Fruit fly (Drosophila melanogaster): Measurements from ENCODE around the gene Sfp24Bc.
A peak's percentile ranks its signal among the peaks of the same experiment; 100 is the strongest.

Sfp24Bc gene

dm6 chr2L:3669034-3669433, 1.3 kb downstream of the Sfp24Bc start, which contains the start of gene Sfp24Bd:
Gene Sfp24Bd (minus strand): TSS chr2L:3669134.
- no peak for TF ChIP-seq CG14711 (tag; optimal IDR thresholded peaks at IDR 0.05)
- TF ChIP-seq CG33017 (tag; optimal IDR thresholded peaks at IDR 0.05): no peak
- no peak for TF ChIP-seq CG5204 (GFP tag; optimal IDR thresholded peaks at IDR 0.05)
- no peak for TF ChIP-seq Mnt (GFP tag; optimal IDR thresholded peaks at IDR 0.05)
- no peak for TF ChIP-seq CG7101 (tag; optimal IDR thresholded peaks at IDR 0.05)
- no peak for TF ChIP-seq toe (GFP tag; optimal IDR thresholded peaks at IDR 0.05)
- no peak for TF ChIP-seq Crg-1 (GFP tag; optimal IDR thresholded peaks at IDR 0.05)
- no peak for TF ChIP-seq CG7045 (GFP tag; optimal IDR thresholded peaks at IDR 0.05)
- no peak for TF ChIP-seq bab1 (GFP tag; optimal IDR thresholded peaks at IDR 0.05)
- TF ChIP-seq cic (GFP tag; optimal IDR thresholded peaks at IDR 0.05): no peak
- no peak for TF ChIP-seq Clk (GFP tag; optimal IDR thresholded peaks at IDR 0.05)
- no peak for TF ChIP-seq Hr96 (GFP tag; optimal IDR thresholded peaks at IDR 0.05)
- TF ChIP-seq kay (GFP tag; ENCODE audit: borderline replicate concordance): no peak
- TF ChIP-seq CG11617 (GFP tag; optimal IDR thresholded peaks at IDR 0.05): no peak

DNA sequence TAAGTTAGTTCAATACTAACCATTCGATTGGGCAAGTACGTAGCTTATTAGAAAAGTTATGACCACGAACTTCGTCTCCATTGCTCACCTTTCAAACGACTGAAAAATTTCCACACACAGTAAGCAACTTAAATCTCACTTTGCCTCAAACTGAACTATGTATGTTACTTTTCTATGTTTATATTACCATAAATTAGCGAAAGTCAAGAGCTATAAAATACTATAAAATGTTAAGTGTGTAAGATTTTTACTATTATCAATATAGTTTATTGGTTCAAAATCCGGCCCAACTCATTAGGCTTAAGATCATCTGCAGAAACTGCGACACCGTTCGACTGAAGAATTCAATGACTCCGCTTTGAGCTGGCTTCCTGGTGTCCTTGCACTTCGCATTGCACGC, 1.9 kb downstream of the Sfp24Bc start, which contains the start of gene Sfp24Ba:
Gene Sfp24Ba (minus strand): TSS at position 101 of the 400 bp plus-strand sequence.
- TF ChIP-seq CG33017 (tag; optimal IDR thresholded peaks at IDR 0.05) (no peak), Crg-1 (GFP tag; optimal IDR thresholded peaks at IDR 0.05) (no peak), tj (GFP tag; optimal IDR thresholded peaks at IDR 0.05) (no peak), pad (GFP tag; optimal IDR thresholded peaks at IDR 0.05) (no peak), ovo (GFP tag; optimal IDR thresholded peaks at IDR 0.05) (no peak), Hr96 (GFP tag; optimal IDR thresholded peaks at IDR 0.05) (no peak), CG7101 (tag; optimal IDR thresholded peaks at IDR 0.05) (no peak)

DNA sequence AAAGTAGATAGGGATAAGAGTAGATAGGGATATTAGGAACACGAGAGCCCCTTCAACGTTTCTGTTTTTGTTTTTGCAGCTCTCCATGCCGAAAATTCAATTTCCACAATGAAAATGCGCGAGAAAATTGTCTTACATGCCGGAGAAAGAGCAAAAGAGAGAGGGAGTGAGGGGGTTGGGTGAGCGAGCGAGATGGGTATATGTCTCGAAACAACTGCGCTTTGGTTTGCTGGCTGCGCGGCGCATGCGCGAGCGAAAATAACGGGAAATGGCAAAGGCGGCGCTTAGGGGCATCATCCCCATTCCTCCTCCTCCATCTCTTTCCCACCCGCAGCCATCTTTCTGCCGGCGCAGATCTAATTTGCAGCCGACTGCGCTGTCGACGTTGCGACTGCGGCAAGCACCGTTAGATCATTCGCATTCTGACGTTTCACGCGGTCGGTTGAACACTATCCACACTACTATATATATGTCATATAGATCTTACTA, 8.0 kb downstream of the Sfp24Bc start, which contains the start of gene Drgx:
Gene Drgx (plus strand): TSS at position 439 of the 489 bp plus-strand sequence.
- TF ChIP-seq CG12768 (GFP tag; optimal IDR thresholded peaks at IDR 0.05): no peak
- TF ChIP-seq pad (GFP tag; optimal IDR thresholded peaks at IDR 0.05): peak; percentile 97
- TF ChIP-seq Hr96 (GFP tag; optimal IDR thresholded peaks at IDR 0.05): no peak
- no peak for TF ChIP-seq CG1620 (GFP tag; optimal IDR thresholded peaks at IDR 0.05)
- TF ChIP-seq CG5204 (GFP tag; optimal IDR thresholded peaks at IDR 0.05): no peak
- no peak for TF ChIP-seq Clk (GFP tag; optimal IDR thresholded peaks at IDR 0.05)
- TF ChIP-seq ovo (GFP tag; optimal IDR thresholded peaks at IDR 0.05): peak; percentile 46

DNA sequence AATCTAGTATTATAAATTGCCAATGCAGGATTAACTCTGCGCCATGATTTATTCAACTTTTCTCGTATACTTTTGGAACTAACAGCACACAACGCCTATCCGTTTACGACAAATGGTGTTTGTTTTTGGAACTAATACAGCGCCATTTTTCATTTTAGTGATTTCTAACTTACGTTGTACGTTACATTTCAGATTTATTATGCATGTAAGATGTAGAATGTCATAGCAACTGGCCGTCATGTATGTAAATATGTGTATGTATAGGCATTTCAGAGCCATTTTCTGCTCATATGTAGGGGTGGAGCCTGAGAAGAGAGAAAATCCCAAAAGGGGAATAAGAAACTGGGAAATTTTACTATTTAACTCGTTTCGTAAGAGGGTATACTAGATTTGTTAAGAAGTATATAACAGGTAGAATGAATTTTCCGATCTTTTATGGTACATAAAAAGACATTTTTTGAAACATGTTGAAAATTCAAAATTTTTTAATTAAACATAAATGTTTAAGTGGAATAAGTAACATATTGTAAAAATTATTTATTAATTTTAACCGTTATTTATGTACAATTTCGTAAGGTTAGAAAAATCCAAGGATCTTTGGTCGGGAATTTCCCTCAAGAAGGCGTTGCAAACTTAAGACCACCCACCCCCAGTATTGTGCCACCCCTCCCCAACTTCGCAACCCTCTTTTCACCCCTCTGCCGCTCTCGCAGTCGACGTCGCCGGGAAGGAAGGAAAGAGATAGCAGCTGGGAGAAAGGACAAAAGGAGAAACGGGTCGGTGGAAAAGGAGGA, 12.8 kb downstream of the Sfp24Bc start:
- no peak for TF ChIP-seq CG5204 (GFP tag; optimal IDR thresholded peaks at IDR 0.05)
- peak; percentile 58 for TF ChIP-seq ovo (GFP tag; optimal IDR thresholded peaks at IDR 0.05)
- TF ChIP-seq cic (GFP tag; optimal IDR thresholded peaks at IDR 0.05): peak; percentile 30
- TF ChIP-seq Crg-1 (GFP tag; optimal IDR thresholded peaks at IDR 0.05): no peak
- TF ChIP-seq Hr96 (GFP tag; optimal IDR thresholded peaks at IDR 0.05): peak; percentile 45
- TF ChIP-seq CG11617 (GFP tag; optimal IDR thresholded peaks at IDR 0.05): no peak
- no peak for TF ChIP-seq kay (GFP tag; ENCODE audit: borderline replicate concordance)
- no peak for TF ChIP-seq cnc (optimal IDR thresholded peaks at IDR 0.05)
- TF ChIP-seq CG7101 (tag; optimal IDR thresholded peaks at IDR 0.05): peak; percentile 19
- TF ChIP-seq CG1620 (GFP tag; optimal IDR thresholded peaks at IDR 0.05): peak; percentile 57
- no peak for TF ChIP-seq CG14711 (tag; optimal IDR thresholded peaks at IDR 0.05)
- TF ChIP-seq tj (GFP tag; optimal IDR thresholded peaks at IDR 0.05): no peak
- TF ChIP-seq toe (GFP tag; optimal IDR thresholded peaks at IDR 0.05): peak; percentile 55
- TF ChIP-seq pad (GFP tag; optimal IDR thresholded peaks at IDR 0.05): peak; percentile 99
- no peak for TF ChIP-seq Mnt (GFP tag; optimal IDR thresholded peaks at IDR 0.05)
- TF ChIP-seq bab1 (GFP tag; optimal IDR thresholded peaks at IDR 0.05): peak; percentile 12
- TF ChIP-seq CG7045 (GFP tag; optimal IDR thresholded peaks at IDR 0.05): peak; percentile 9
- no peak for TF ChIP-seq CG12768 (GFP tag; optimal IDR thresholded peaks at IDR 0.05)
- TF ChIP-seq CG33017 (tag; optimal IDR thresholded peaks at IDR 0.05): no peak

DNA sequence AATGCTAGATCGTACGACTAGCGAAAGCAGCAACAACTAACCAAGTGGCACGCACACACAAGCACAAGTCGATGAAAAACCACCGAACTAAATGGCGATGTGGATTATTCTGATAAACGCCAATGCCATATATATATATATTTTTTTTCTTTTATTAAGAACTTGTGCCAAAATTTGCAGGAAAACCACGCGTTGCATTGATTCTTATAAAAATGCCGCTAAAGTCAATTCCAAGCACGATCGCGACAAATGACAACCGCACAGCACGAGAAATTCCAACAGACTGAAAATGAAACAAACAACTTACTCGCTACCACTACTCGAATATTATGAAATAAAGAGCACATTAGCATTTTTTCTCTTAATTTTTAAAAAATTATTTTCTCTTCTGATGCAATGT, 13.7 kb downstream of the Sfp24Bc start, which contains the start of gene for:
Gene for (minus strand): TSS at position 287 of the 400 bp plus-strand sequence.
- TF ChIP-seq CG11617 (GFP tag; optimal IDR thresholded peaks at IDR 0.05): no peak
- no peak for TF ChIP-seq CG1620 (GFP tag; optimal IDR thresholded peaks at IDR 0.05)
- peak; percentile 64 for TF ChIP-seq Mnt (GFP tag; optimal IDR thresholded peaks at IDR 0.05)
- no peak for TF ChIP-seq CG7045 (GFP tag; optimal IDR thresholded peaks at IDR 0.05)
- TF ChIP-seq CG12768 (GFP tag; optimal IDR thresholded peaks at IDR 0.05): peak; percentile 1
- no peak for TF ChIP-seq bab1 (GFP tag; optimal IDR thresholded peaks at IDR 0.05)
- no peak for TF ChIP-seq kay (GFP tag; ENCODE audit: borderline replicate concordance)
- no peak for TF ChIP-seq CG7101 (tag; optimal IDR thresholded peaks at IDR 0.05)

DNA sequence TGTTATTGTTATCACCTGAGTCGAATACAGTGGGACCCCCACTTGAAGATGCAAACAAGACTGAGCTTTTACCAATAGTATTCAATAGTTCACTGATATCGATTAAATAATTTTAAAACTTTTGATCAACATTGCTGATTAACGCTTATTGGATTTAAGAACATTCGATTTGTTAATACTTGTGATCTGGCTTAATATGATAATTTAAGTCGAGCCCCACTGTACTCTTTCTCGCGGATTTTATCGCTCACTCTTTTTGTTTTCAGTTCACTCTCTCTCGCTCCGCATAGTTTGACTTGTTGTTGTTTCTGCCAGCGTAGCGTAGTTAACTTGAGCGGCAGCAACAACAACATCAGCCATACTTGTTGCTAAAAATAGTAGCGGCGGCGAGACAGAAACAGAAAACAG, 14.7 kb downstream of the Sfp24Bc start:
- TF ChIP-seq CG11617 (GFP tag; optimal IDR thresholded peaks at IDR 0.05): peak; percentile 99
- TF ChIP-seq kay (GFP tag; ENCODE audit: borderline replicate concordance): peak; percentile 98
- TF ChIP-seq Mnt (GFP tag; optimal IDR thresholded peaks at IDR 0.05): peak; percentile 96
- peak; percentile 98 for TF ChIP-seq CG5204 (GFP tag; optimal IDR thresholded peaks at IDR 0.05)
- peak; percentile 99 for TF ChIP-seq CG7101 (tag; optimal IDR thresholded peaks at IDR 0.05)
- TF ChIP-seq pad (GFP tag; optimal IDR thresholded peaks at IDR 0.05): peak; percentile 92
- TF ChIP-seq CG12768 (GFP tag; optimal IDR thresholded peaks at IDR 0.05): peak; percentile 99
- peak; percentile 98 for TF ChIP-seq CG1620 (GFP tag; optimal IDR thresholded peaks at IDR 0.05)
- TF ChIP-seq bab1 (GFP tag; optimal IDR thresholded peaks at IDR 0.05): peak; percentile 99
- peak; percentile 98 for TF ChIP-seq Crg-1 (GFP tag; optimal IDR thresholded peaks at IDR 0.05)
- TF ChIP-seq Hr96 (GFP tag; optimal IDR thresholded peaks at IDR 0.05): peak; percentile 99
- no peak for TF ChIP-seq cnc (optimal IDR thresholded peaks at IDR 0.05)
- TF ChIP-seq CG14711 (tag; optimal IDR thresholded peaks at IDR 0.05): peak; percentile 96
- peak; percentile 99 for TF ChIP-seq CG33017 (tag; optimal IDR thresholded peaks at IDR 0.05)
- peak; percentile 97 for TF ChIP-seq Clk (GFP tag; optimal IDR thresholded peaks at IDR 0.05)
- TF ChIP-seq toe (GFP tag; optimal IDR thresholded peaks at IDR 0.05): peak; percentile 98
- TF ChIP-seq cic (GFP tag; optimal IDR thresholded peaks at IDR 0.05): peak; percentile 93
- peak; percentile 95 for TF ChIP-seq ovo (GFP tag; optimal IDR thresholded peaks at IDR 0.05)
- TF ChIP-seq CG7045 (GFP tag; optimal IDR thresholded peaks at IDR 0.05): peak; percentile 98
- TF ChIP-seq tj (GFP tag; optimal IDR thresholded peaks at IDR 0.05): peak; percentile 90

Data from whole organism, adult.